Fruit fly (Drosophila melanogaster) whole organism, pupa: ENCODE data around the gene E2f1.

Experiments used
- CG12605 ChIP-seq: fragments of 200-800 bp; sonication (Bioruptor generic); IDR thresholded peaks from 2 replicates; pipeline ENCODE4 v1.3.6; 2022; ENCODE audit warnings: missing biosample characterization, missing genetic modification characterization
- CG4496 ChIP-seq: fragments of 200-800 bp; sonication (Bioruptor generic); IDR thresholded peaks from 3 replicates; pipeline ENCODE4 v1.3.6; 2022; ENCODE audit warnings: missing biosample characterization, missing genetic modification characterization
- CG8159 ChIP-seq: fragments of 200-800 bp; sonication (Bioruptor generic); optimal IDR thresholded peaks from 3 replicates; lab custom pipeline; 2018; ENCODE audit warnings: missing biosample characterization, mild to moderate bottlenecking, missing genetic modification characterization, moderate library complexity
- EcR ChIP-seq: fragments of 200-800 bp; sonication (Bioruptor generic); optimal IDR thresholded peaks from 3 replicates; lab custom pipeline; 2019; ENCODE audit warnings: missing biosample characterization, missing genetic modification characterization, mild to moderate bottlenecking, moderate library complexity, missing genetic modification reagents
- Ets98B ChIP-seq: fragments of 200-800 bp; sonication (Bioruptor generic); IDR thresholded peaks from 2 replicates; pipeline ENCODE4 v1.3.6; 2022; ENCODE audit warnings: missing biosample characterization, missing genetic modification characterization
- Pif1A ChIP-seq: fragments of 200-800 bp; sonication (Bioruptor generic); optimal IDR thresholded peaks from 3 replicates; lab custom pipeline; 2016; ENCODE audit warnings: missing biosample characterization, missing genetic modification characterization
- Pif1B ChIP-seq: fragments of 200-800 bp; sonication (Bioruptor generic); optimal IDR thresholded peaks from 3 replicates; lab custom pipeline; 2016; ENCODE audit warnings: missing biosample characterization, missing genetic modification characterization

dm6 chr3R:21601954-21602687 lies 58.5 kb downstream of the E2f1 start:
- TF ChIP-seq Ets98B (GFP tag; lab: Robert Waterston, UW) (no peak), Pif1B (GFP tag; lab: Kevin White, UChicago) (no peak), CG12605 (GFP tag; lab: Robert Waterston, UW) (no peak), EcR (GFP tag; lab: Kevin White, UChicago) (no peak), CG8159 (tag; lab: Kevin White, UChicago) (no peak), CG4496 (peak; percentile 66), Pif1A (GFP tag; lab: Kevin White, UChicago) (peak; percentile 5)
